Worm (Caenorhabditis elegans): ENCODE measurements around the gene W05H9.2.

The W05H9.2 gene

ce11 chrX:6318803-6319202 lies 52.0 kb downstream of the W05H9.2 start (continued):
- no peak for TF ChIP-seq F16B12.6 (tag; optimal IDR thresholded peaks at IDR 0.05)
- peak; percentile 1 for TF ChIP-seq tbx-2 (tag; optimal IDR thresholded peaks at IDR 0.05)
- TF ChIP-seq fkh-8 (tag; optimal IDR thresholded peaks at IDR 0.05), result no peak
- no peak for TF ChIP-seq lin-13 (GFP tag; optimal IDR thresholded peaks at IDR 0.05)
- no peak for TF ChIP-seq hlh-4 (tag; optimal IDR thresholded peaks at IDR 0.05)
- no peak for TF ChIP-seq lin-39 (tag; optimal IDR thresholded peaks at IDR 0.05)
- TF ChIP-seq nhr-85 (tag), result peak; percentile 84
- TF ChIP-seq zip-4 (GFP tag; optimal IDR thresholded peaks at IDR 0.05), result no peak
- TF ChIP-seq ceh-8 (GFP tag; optimal IDR thresholded peaks at IDR 0.05), result no peak
- TF ChIP-seq C04F5.9 (tag; optimal IDR thresholded peaks at IDR 0.05), result no peak
- TF ChIP-seq nhr-77 (tag; optimal IDR thresholded peaks at IDR 0.05), result no peak
- TF ChIP-seq nhr-71 (tag; optimal IDR thresholded peaks at IDR 0.05), result no peak
- peak; percentile 31 for TF ChIP-seq lin-14 (GFP tag; optimal IDR thresholded peaks at IDR 0.05)
- TF ChIP-seq nhr-84 (tag; optimal IDR thresholded peaks at IDR 0.05), result no peak
- TF ChIP-seq ztf-11 (tag; optimal IDR thresholded peaks at IDR 0.05), result no peak
- TF ChIP-seq nhr-76 (tag; optimal IDR thresholded peaks at IDR 0.05), result no peak
- no peak for TF ChIP-seq efl-1 (optimal IDR thresholded peaks at IDR 0.05)
- TF ChIP-seq efl-1 (GFP tag; optimal IDR thresholded peaks at IDR 0.05 in 1 of 2), result no peak
- TF ChIP-seq mep-1 (tag; optimal IDR thresholded peaks at IDR 0.05), result peak; percentile 6
- TF ChIP-seq unc-62 (GFP tag; optimal IDR thresholded peaks at IDR 0.05), result no peak
- no peak for TF ChIP-seq alr-1 (tag; optimal IDR thresholded peaks at IDR 0.05; ENCODE audit: borderline replicate concordance)
- no peak for TF ChIP-seq hlh-17 (GFP tag; optimal IDR thresholded peaks at IDR 0.05; ENCODE audit: borderline replicate concordance)
- TF ChIP-seq swsn-7 (tag; optimal IDR thresholded peaks at IDR 0.05), result no peak
- TF ChIP-seq lir-3 (tag; optimal IDR thresholded peaks at IDR 0.05; ENCODE audit: poor library complexity), result no peak
- no peak for TF ChIP-seq nhr-47 (tag; optimal IDR thresholded peaks at IDR 0.05)
- TF ChIP-seq isw-1 (GFP tag; IDR thresholded peaks at IDR 0.05), result no peak

ce11 chrX:6319546-6319945 lies 52.7 kb downstream of the W05H9.2 start, which contains the start of gene chtb-3:
Gene chtb-3 (minus strand): TSS chrX:6319646.
- TF ChIP-seq nhr-71 (tag; optimal IDR thresholded peaks at IDR 0.05) (no peak), elt-3 (tag; optimal IDR thresholded peaks at IDR 0.05) (no peak), sox-4 (tag; optimal IDR thresholded peaks at IDR 0.05) (no peak), ceh-63 (GFP tag; optimal IDR thresholded peaks at IDR 0.05) (no peak), lin-39 (tag; optimal IDR thresholded peaks at IDR 0.05) (no peak), unc-30 (tag; optimal IDR thresholded peaks at IDR 0.05) (no peak), aly-2 (tag; optimal IDR thresholded peaks at IDR 0.05) (no peak), isw-1 (GFP tag; IDR thresholded peaks at IDR 0.05) (no peak), nhr-19 (GFP tag; conservative IDR thresholded peaks at IDR 0.05) (no peak), tbx-2 (tag; optimal IDR thresholded peaks at IDR 0.05) (no peak), xbp-1 (tag; optimal IDR thresholded peaks at IDR 0.05) (no peak), rnt-1 (tag; optimal IDR thresholded peaks at IDR 0.05) (no peak), mep-1 (tag; optimal IDR thresholded peaks at IDR 0.05) (no peak), swsn-7 (tag; optimal IDR thresholded peaks at IDR 0.05) (no peak), nhr-90 (tag; optimal IDR thresholded peaks at IDR 0.05; ENCODE audit: poor library complexity) (no peak), lsy-2 (tag; optimal IDR thresholded peaks at IDR 0.05) (no peak), sptf-1 (tag; optimal IDR thresholded peaks at IDR 0.05) (no peak), F16B12.6 (tag; optimal IDR thresholded peaks at IDR 0.05) (no peak), ztf-11 (tag; optimal IDR thresholded peaks at IDR 0.05) (no peak), zip-4 (GFP tag; optimal IDR thresholded peaks at IDR 0.05) (no peak)

Data from whole organism, L1 larva.